Fruit fly (Drosophila melanogaster): ENCODE data around the gene Elp4.

Elp4 gene

dm6 chr2L:5491220-5491619 lies 32.7 kb upstream of the Elp4 start (continued):
- TF ChIP-seq eg (GFP tag; IDR thresholded peaks at IDR 0.05) (peak; percentile 73), CG6276 (GFP tag; optimal IDR thresholded peaks at IDR 0.05) (peak; percentile 29), Ets21C (GFP tag; optimal IDR thresholded peaks at IDR 0.05) (no peak), pdm3 (GFP tag; optimal IDR thresholded peaks at IDR 0.05) (peak; percentile 67), CG34406 (GFP tag; optimal IDR thresholded peaks at IDR 0.05) (peak; percentile 46), Gug (GFP tag; IDR thresholded peaks at IDR 0.05) (peak; percentile 56; the same call in 1 of the 2 replicates), esn (GFP tag; optimal IDR thresholded peaks at IDR 0.05) (peak; percentile 63), Ets96B (tag; optimal IDR thresholded peaks at IDR 0.05) (peak; percentile 79)

dm6 chr2L:5492924-5493323 lies 31.0 kb upstream of the Elp4 start:
- no peak for TF ChIP-seq CG8119 (GFP tag; IDR thresholded peaks at IDR 0.05)
- TF ChIP-seq Ets96B (tag; optimal IDR thresholded peaks at IDR 0.05) = peak; percentile 65
- TF ChIP-seq CG32006 (GFP tag; optimal IDR thresholded peaks at IDR 0.05) = peak; percentile 29
- no peak for TF ChIP-seq CG15336 (GFP tag; IDR thresholded peaks at IDR 0.05)
- TF ChIP-seq OdsH (GFP tag; optimal IDR thresholded peaks at IDR 0.05) = peak; percentile 61
- peak; percentile 84 for TF ChIP-seq cyc (GFP tag; optimal IDR thresholded peaks at IDR 0.05)
- peak; percentile 33 for TF ChIP-seq CG7368 (GFP tag; optimal IDR thresholded peaks at IDR 0.05)
- TF ChIP-seq CG11762 (GFP tag; optimal IDR thresholded peaks at IDR 0.05; ENCODE audit: insufficient read depth) = peak; percentile 42
- peak; percentile 82 for TF ChIP-seq lz (GFP tag; optimal IDR thresholded peaks at IDR 0.05)
- TF ChIP-seq topi (GFP tag; optimal IDR thresholded peaks at IDR 0.05) = peak; percentile 82
- 0 out of 3 replicates have a peak, but pooled peaks have one; percentile 26 for TF ChIP-seq eg (GFP tag; IDR thresholded peaks at IDR 0.05)
- no peak for TF ChIP-seq CG4318 (GFP tag; optimal IDR thresholded peaks at IDR 0.05)
- TF ChIP-seq dac (GFP tag; optimal IDR thresholded peaks at IDR 0.05) = no peak
- no peak for TF ChIP-seq fd85E (GFP tag; optimal IDR thresholded peaks at IDR 0.05)
- no peak for TF ChIP-seq CG6276 (GFP tag; optimal IDR thresholded peaks at IDR 0.05)
- peak; percentile 73 for TF ChIP-seq Ets21C (GFP tag; optimal IDR thresholded peaks at IDR 0.05)
- peak; percentile 44 for TF ChIP-seq spab (GFP tag; optimal IDR thresholded peaks at IDR 0.05)
- TF ChIP-seq CG3919 (GFP tag; optimal IDR thresholded peaks at IDR 0.05) = peak; percentile 70
- peak; percentile 21 for TF ChIP-seq CG6808 (GFP tag; optimal IDR thresholded peaks at IDR 0.05)
- peak; percentile 66 for TF ChIP-seq CG6792 (GFP tag; optimal IDR thresholded peaks at IDR 0.05)
- peak; percentile 85 for TF ChIP-seq Met (GFP tag; optimal IDR thresholded peaks at IDR 0.05)
- peak; percentile 4 to 9 for TF ChIP-seq salr (GFP tag; optimal IDR thresholded peaks at IDR 0.05)
- peak; percentile 47 for TF ChIP-seq CG34406 (GFP tag; optimal IDR thresholded peaks at IDR 0.05)
- TF ChIP-seq CG16779 (tag; optimal IDR thresholded peaks at IDR 0.05) = no peak
- TF ChIP-seq fd59A (GFP tag; optimal IDR thresholded peaks at IDR 0.05) = peak; percentile 48
- peak; percentile 57 for TF ChIP-seq CG10669 (GFP tag; optimal IDR thresholded peaks at IDR 0.05)
- TF ChIP-seq Eip75B (GFP tag; optimal IDR thresholded peaks at IDR 0.05) = peak; percentile 70
- peak; percentile 80 for TF ChIP-seq vri (GFP tag; optimal IDR thresholded peaks at IDR 0.05)
- TF ChIP-seq achi (GFP tag; optimal IDR thresholded peaks at IDR 0.05) = peak; percentile 56
- TF ChIP-seq CG8319 (GFP tag; optimal IDR thresholded peaks at IDR 0.05) = peak; percentile 34
- TF ChIP-seq Blimp-1 (GFP tag; optimal IDR thresholded peaks at IDR 0.05) = peak; percentile 45
- TF ChIP-seq Smox (GFP tag; optimal IDR thresholded peaks at IDR 0.05) = peak; percentile 82
- TF ChIP-seq Gug (GFP tag; IDR thresholded peaks at IDR 0.05) = no peak
- peak; percentile 51 for TF ChIP-seq dsx (GFP tag; optimal IDR thresholded peaks at IDR 0.05; ENCODE audit: poor library complexity, severe bottlenecking)
- peak; percentile 45 for TF ChIP-seq CG3032 (tag; optimal IDR thresholded peaks at IDR 0.05)
- TF ChIP-seq svp (GFP tag) = peak; percentile 93
- peak; percentile 87 for TF ChIP-seq Eip78C (GFP tag)
- peak; percentile 37 to 53 for TF ChIP-seq ss (GFP tag; optimal IDR thresholded peaks at IDR 0.05)
- peak; percentile 41 for TF ChIP-seq CG9139 (GFP tag; optimal IDR thresholded peaks at IDR 0.05)
- TF ChIP-seq CG1621 (tag; optimal IDR thresholded peaks at IDR 0.05) = peak; percentile 54
- TF ChIP-seq Lpt (GFP tag; optimal IDR thresholded peaks at IDR 0.05) = no peak
- peak; percentile 81 for TF ChIP-seq CG31627 (GFP tag; optimal IDR thresholded peaks at IDR 0.05)
- TF ChIP-seq CG11294 (GFP tag; IDR thresholded peaks at IDR 0.05) = no peak
- peak; percentile 86 for TF ChIP-seq Hr39 (GFP tag; optimal IDR thresholded peaks at IDR 0.05)
- peak; percentile 75 for TF ChIP-seq Eip93F (GFP tag; optimal IDR thresholded peaks at IDR 0.05)
- TF ChIP-seq fkh (GFP tag; optimal IDR thresholded peaks at IDR 0.05) = no peak
- peak; percentile 54 for TF ChIP-seq pdm3 (GFP tag; optimal IDR thresholded peaks at IDR 0.05)
